Fruit fly (Drosophila melanogaster) whole organism, prepupa: Measurements from ENCODE around the gene Uba5.

Source experiments
- CG10669 ChIP-seq: fragments of 200-800 bp; sonication (Bioruptor generic); optimal IDR thresholded peaks from 3 replicates; lab custom pipeline; 2018; ENCODE audit warnings: missing biosample characterization, mild to moderate bottlenecking, missing genetic modification characterization, moderate library complexity
- CG32006 ChIP-seq: fragments of 200-800 bp; sonication (Bioruptor generic); optimal IDR thresholded peaks from 3 replicates; lab custom pipeline; 2017; ENCODE audit warnings: missing biosample characterization, mild to moderate bottlenecking, missing genetic modification characterization
- CG34406 ChIP-seq: fragments of 200-800 bp; sonication (Bioruptor generic); optimal IDR thresholded peaks from 3 replicates; lab custom pipeline; 2016; ENCODE audit warnings: missing biosample characterization, missing genetic modification characterization
- CG8632 ChIP-seq: fragments of 200-800 bp; sonication (Bioruptor generic); optimal IDR thresholded peaks from 3 replicates; lab custom pipeline; 2016; ENCODE audit warnings: missing biosample characterization, missing genetic modification characterization
- Eip75B ChIP-seq: fragments of 200-800 bp; sonication (Bioruptor generic); optimal IDR thresholded peaks from 3 replicates; lab custom pipeline; 2016; ENCODE audit warnings: missing biosample characterization, missing genetic modification characterization
- Ets21C ChIP-seq: fragments of 200-800 bp; sonication (Bioruptor generic); optimal IDR thresholded peaks from 3 replicates; lab custom pipeline; 2016; ENCODE audit warnings: missing biosample characterization, missing genetic modification characterization
- Hr38 ChIP-seq: sonication (Bioruptor generic); optimal IDR thresholded peaks from 2 replicates; lab custom pipeline; 2016; ENCODE audit warnings: missing biosample characterization, missing genetic modification characterization
- acj6 ChIP-seq: fragments of 200-800 bp; sonication (Bioruptor generic); optimal IDR thresholded peaks from 3 replicates; lab custom pipeline; 2016; ENCODE audit warnings: missing biosample characterization, missing genetic modification characterization
- cyc ChIP-seq: fragments of 200-800 bp; sonication (Bioruptor generic); optimal IDR thresholded peaks from 3 replicates; lab custom pipeline; 2016; ENCODE audit warnings: missing biosample characterization, missing genetic modification characterization
- esn ChIP-seq: fragments of 200-800 bp; sonication (Bioruptor generic); optimal IDR thresholded peaks from 2 replicates; lab custom pipeline; 2016; ENCODE audit warnings: missing biosample characterization, mild to moderate bottlenecking, missing genetic modification characterization, moderate library complexity
- fkh ChIP-seq: fragments of 200-800 bp; sonication (Bioruptor generic); optimal IDR thresholded peaks from 3 replicates; lab custom pipeline; 2017; ENCODE audit warnings: missing biosample characterization, mild to moderate bottlenecking, missing genetic modification characterization, moderate library complexity
- pdm3 ChIP-seq: fragments of 200-800 bp; sonication (Bioruptor generic); optimal IDR thresholded peaks from 3 replicates; lab custom pipeline; 2016; ENCODE audit warnings: missing biosample characterization, missing genetic modification characterization
- spab ChIP-seq: fragments of 200-800 bp; sonication (Bioruptor generic); optimal IDR thresholded peaks from 2 replicates; lab custom pipeline; 2017; ENCODE audit warnings: missing biosample characterization, mild to moderate bottlenecking, missing genetic modification characterization, missing genetic modification reagents

DNA sequence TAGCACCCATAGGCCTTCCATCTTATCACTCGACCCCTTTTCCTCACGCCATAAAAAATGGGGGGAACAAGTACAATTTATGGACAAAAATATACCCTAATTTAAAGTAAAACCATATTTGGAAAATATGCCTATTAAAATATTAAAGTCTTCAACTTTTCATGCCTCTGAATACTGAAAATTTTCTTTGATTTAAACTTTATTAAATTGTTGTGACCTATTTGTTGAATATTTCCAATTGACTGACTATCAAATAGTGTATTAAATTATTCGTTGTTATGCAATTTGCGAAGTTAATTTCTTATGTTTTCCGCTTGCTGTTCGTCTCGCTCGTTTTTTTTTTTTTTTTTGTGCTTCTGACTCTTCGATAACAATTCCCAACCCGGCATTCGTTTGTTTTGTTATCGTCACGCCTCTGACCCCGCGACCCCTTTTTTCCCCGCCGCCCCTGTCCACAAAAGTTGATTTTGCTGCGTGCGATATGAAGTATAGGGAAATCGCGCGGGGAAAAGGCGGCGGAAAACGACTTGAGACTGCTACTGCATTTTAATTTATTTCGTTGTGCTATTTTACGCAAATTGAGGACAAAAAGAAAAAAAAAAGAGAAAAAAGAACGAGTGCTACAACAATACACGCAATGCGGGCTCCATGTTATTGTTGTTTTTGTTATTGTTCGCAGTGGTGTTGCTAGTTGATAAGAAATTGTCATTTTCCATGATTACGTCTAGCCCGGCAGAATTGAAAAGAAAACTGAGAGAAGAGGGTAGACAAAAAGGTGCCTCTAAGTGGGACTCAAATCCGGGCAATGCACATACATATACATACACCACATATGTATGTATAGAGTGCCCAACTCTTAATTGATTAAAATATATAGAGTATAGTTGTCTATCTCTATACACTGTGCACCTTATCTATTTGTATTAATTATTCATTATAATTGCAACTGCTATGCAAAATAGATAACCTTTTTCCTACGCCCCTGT lies 38.5 kb downstream of the Uba5 start:
- TF ChIP-seq CG8632 (GFP tag; lab: Kevin White, UChicago), result peak; percentile 55
- TF ChIP-seq esn, result peak; percentile 41
- peak; percentile 60 for TF ChIP-seq pdm3
- peak; percentile 56 for TF ChIP-seq Eip75B (GFP tag; lab: Kevin White, UChicago)
- peak; percentile 59 for TF ChIP-seq CG34406
- no peak for TF ChIP-seq fkh (GFP tag; lab: Kevin White, UChicago)
- no peak for TF ChIP-seq Hr38 (GFP tag; lab: Kevin White, UChicago)
- TF ChIP-seq acj6, result peak; percentile 65
- TF ChIP-seq CG10669 (GFP tag; lab: Kevin White, UChicago), result peak; percentile 19
- no peak for TF ChIP-seq Ets21C (GFP tag; lab: Kevin White, UChicago)
- TF ChIP-seq cyc (GFP tag; lab: Kevin White, UChicago), result no peak
- peak; percentile 66 for TF ChIP-seq CG32006 (GFP tag; lab: Kevin White, UChicago)
- peak; percentile 14 for TF ChIP-seq spab (GFP tag; lab: Kevin White, UChicago)
